Worm (Caenorhabditis elegans) whole organism, mixed stage, embryonic: Measurements from ENCODE around the gene F44E2.4.

Experiments used
- ceh-39 ChIP-seq: fragments of 150-350 bp; optimal IDR thresholded peaks from 2 replicates; lab custom pipeline; 2014; ENCODE audit warnings: missing biosample characterization, missing genetic modification characterization
- ceh-83 ChIP-seq: fragments of 200-800 bp; sonication (Bioruptor generic); optimal IDR thresholded peaks from 2 replicates; lab custom pipeline; 2018; ENCODE audit warnings: mild to moderate bottlenecking, missing genetic modification characterization, missing compliant biosample characterization
- ces-1 ChIP-seq: fragments of 150-350 bp; optimal IDR thresholded peaks from 2 replicates; lab custom pipeline; 2014; ENCODE audit warnings: missing biosample characterization, missing genetic modification reagents, missing genetic modification characterization
- cnd-1 ChIP-seq: fragments of 200-800 bp; sonication (Bioruptor generic); optimal IDR thresholded peaks from 2 replicates; lab custom pipeline; 2018; ENCODE audit warnings: mild to moderate bottlenecking, missing genetic modification characterization, missing compliant biosample characterization
- drap-1 ChIP-seq: fragments of 200-800 bp; sonication (Bioruptor generic); optimal IDR thresholded peaks from 3 replicates; lab custom pipeline; 2018; ENCODE audit warnings: mild to moderate bottlenecking, missing genetic modification characterization, missing compliant biosample characterization
- elt-1 ChIP-seq: sonication (generic microtip); optimal IDR thresholded peaks from 2 replicates; lab custom pipeline; 2017; ENCODE audit warnings: missing genetic modification characterization, mild to moderate bottlenecking, missing compliant biosample characterization, antibody characterized with exemption, moderate library complexity, borderline replicate concordance; ENCODE audit not compliant: insufficient read depth
- elt-3 ChIP-seq: fragments of 150-350 bp; optimal IDR thresholded peaks from 2 replicates; lab custom pipeline; 2014; ENCODE audit warnings: missing biosample characterization, missing genetic modification characterization
- flh-1 ChIP-seq: fragments of 200-800 bp; sonication (Bioruptor generic); optimal IDR thresholded peaks from 2 replicates; lab custom pipeline; 2018; ENCODE audit warnings: mild to moderate bottlenecking, missing genetic modification characterization, moderate library complexity, missing compliant biosample characterization
- ham-2 ChIP-seq: fragments of 200-800 bp; sonication (Bioruptor generic); optimal IDR thresholded peaks from 2 replicates; lab custom pipeline; 2018; ENCODE audit warnings: mild to moderate bottlenecking, missing genetic modification characterization, missing compliant biosample characterization
- hlh-1 ChIP-seq: fragments of 150-350 bp; optimal IDR thresholded peaks from 2 replicates; lab custom pipeline; 2014; ENCODE audit warnings: missing biosample characterization, missing genetic modification reagents, missing genetic modification characterization
- lin-13 ChIP-seq: fragments of 150-350 bp; optimal IDR thresholded peaks from 2 replicates; lab custom pipeline; 2014; ENCODE audit warnings: missing biosample characterization, missing genetic modification characterization
- lin-32 ChIP-seq: fragments of 200-800 bp; sonication (Bioruptor generic); optimal IDR thresholded peaks from 2 replicates; lab custom pipeline; 2018; ENCODE audit warnings: mild to moderate bottlenecking, missing genetic modification characterization, missing compliant biosample characterization
- lsy-2 ChIP-seq: fragments of 150-350 bp; optimal IDR thresholded peaks from 2 replicates; lab custom pipeline; 2014; ENCODE audit warnings: missing biosample characterization, missing genetic modification characterization
- mab-5 ChIP-seq: fragments of 150-350 bp; optimal IDR thresholded peaks from 2 replicates; lab custom pipeline; 2014; ENCODE audit warnings: missing biosample characterization, missing genetic modification characterization
- mep-1 ChIP-seq: fragments of 150-350 bp; optimal IDR thresholded peaks from 2 replicates; lab custom pipeline; 2017; ENCODE audit warnings: missing biosample characterization, missing genetic modification reagents, missing genetic modification characterization, inconsistent platforms
- nhr-12 ChIP-seq: fragments of 150-350 bp; optimal IDR thresholded peaks from 2 replicates; lab custom pipeline; 2014; ENCODE audit warnings: missing biosample characterization, missing genetic modification characterization
- nhr-2 ChIP-seq: fragments of 150-350 bp; optimal IDR thresholded peaks from 2 replicates; lab custom pipeline; 2014; ENCODE audit warnings: missing biosample characterization, missing genetic modification characterization
- nhr-237 ChIP-seq: fragments of 150-350 bp; optimal IDR thresholded peaks from 2 replicates; lab custom pipeline; 2014; ENCODE audit warnings: missing biosample characterization, missing genetic modification characterization
- nhr-28 ChIP-seq: fragments of 150-350 bp; optimal IDR thresholded peaks from 2 replicates; lab custom pipeline; 2014; ENCODE audit warnings: missing biosample characterization, missing genetic modification characterization
- pha-4 ChIP-seq: fragments of 150-350 bp; optimal IDR thresholded peaks from 2 replicates; lab custom pipeline; 2018; ENCODE audit warnings: missing biosample characterization, missing genetic modification reagents, missing genetic modification characterization
- sem-2 ChIP-seq: fragments of 200-800 bp; sonication (Bioruptor generic); optimal IDR thresholded peaks from 2 replicates; lab custom pipeline; 2018; ENCODE audit warnings: mild to moderate bottlenecking, missing genetic modification characterization, missing compliant biosample characterization
- snpc-4 ChIP-seq: fragments of 150-350 bp; optimal IDR thresholded peaks from 2 replicates; lab custom pipeline; 2014; ENCODE audit warnings: missing biosample characterization, missing genetic modification characterization
- sptf-1 ChIP-seq: sonication (generic microtip); optimal IDR thresholded peaks from 2 replicates; lab custom pipeline; 2017; ENCODE audit warnings: mild to moderate bottlenecking, missing genetic modification characterization, moderate library complexity, missing compliant biosample characterization
- unc-120 ChIP-seq: sonication (generic microtip); optimal IDR thresholded peaks from 2 replicates; lab custom pipeline; 2017; ENCODE audit warnings: missing genetic modification characterization, missing compliant biosample characterization; ENCODE audit not compliant: poor library complexity, severe bottlenecking
- unc-39 ChIP-seq: fragments of 150-350 bp; optimal IDR thresholded peaks from 2 replicates; lab custom pipeline; 2014; ENCODE audit warnings: missing biosample characterization, missing genetic modification characterization
- unc-62 ChIP-seq: fragments of 150-350 bp; optimal IDR thresholded peaks from 2 replicates; lab custom pipeline; 2014; ENCODE audit warnings: missing biosample characterization, missing genetic modification reagents, missing genetic modification characterization
- zip-8 ChIP-seq: fragments of 150-350 bp; optimal IDR thresholded peaks from 2 replicates; lab custom pipeline; 2014; ENCODE audit warnings: missing biosample characterization, missing genetic modification characterization

The F44E2.4 gene

DNA sequence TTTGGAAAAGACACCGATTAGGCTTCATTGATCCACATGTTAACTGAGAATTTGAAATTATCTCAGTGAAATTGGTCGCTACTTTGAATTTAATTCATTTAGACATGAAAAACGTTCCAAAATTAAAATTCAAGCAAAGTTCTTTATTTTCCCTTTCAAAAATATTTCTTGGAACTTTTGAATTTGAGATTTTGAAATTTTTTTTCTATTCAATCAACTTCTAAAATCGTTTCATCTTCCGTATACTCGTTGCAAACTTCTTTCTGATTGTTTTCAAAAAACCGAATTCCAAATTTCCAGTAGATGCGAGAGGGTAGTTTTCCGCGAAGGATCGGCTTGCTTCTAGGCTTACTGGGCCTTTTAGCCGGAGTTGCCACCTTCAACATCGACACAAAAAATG lies 19.6 kb downstream of the F44E2.4 start, which contains the start of gene pat-2:
Gene pat-2, plus strand, starts transcription at position 301 of the 400 bp plus-strand sequence.
- no peak for TF ChIP-seq lin-32 (GFP tag; lab: Kevin White, UChicago)
- no peak for TF ChIP-seq sptf-1 (tag; lab: Kevin White, UChicago)
- TF ChIP-seq drap-1 (GFP tag; lab: Kevin White, UChicago): no peak
- no peak for TF ChIP-seq nhr-12 (tag; lab: Kevin White, UChicago)
- TF ChIP-seq nhr-28 (tag; lab: Kevin White, UChicago): no peak
- no peak for TF ChIP-seq lin-13 (tag; lab: Kevin White, UChicago)
- no peak for TF ChIP-seq unc-62
- no peak for TF ChIP-seq unc-39 (tag; lab: Kevin White, UChicago)
- no peak for TF ChIP-seq ces-1 (GFP tag; lab: Kevin White, UChicago)
- TF ChIP-seq unc-120 (tag; lab: Kevin White, UChicago): no peak

- TF ChIP-seq unc-120 (tag; lab: Kevin White, UChicago) (peak; percentile 74), nhr-2 (tag; lab: Kevin White, UChicago) (no peak), unc-62 (peak; percentile 37), hlh-1 (peak; percentile 90)
These were observed 22.5 kb downstream of the F44E2.4 start for ce11 chrIII:8815699-8816098.

ce11 chrIII:8811111-8811510 lies 27.1 kb downstream of the F44E2.4 start:
- TF ChIP-seq zip-8 (tag; lab: Kevin White, UChicago) (peak; percentile 76), ces-1 (GFP tag; lab: Kevin White, UChicago) (peak; percentile 98), nhr-237 (tag; lab: Kevin White, UChicago) (no peak)

DNA sequence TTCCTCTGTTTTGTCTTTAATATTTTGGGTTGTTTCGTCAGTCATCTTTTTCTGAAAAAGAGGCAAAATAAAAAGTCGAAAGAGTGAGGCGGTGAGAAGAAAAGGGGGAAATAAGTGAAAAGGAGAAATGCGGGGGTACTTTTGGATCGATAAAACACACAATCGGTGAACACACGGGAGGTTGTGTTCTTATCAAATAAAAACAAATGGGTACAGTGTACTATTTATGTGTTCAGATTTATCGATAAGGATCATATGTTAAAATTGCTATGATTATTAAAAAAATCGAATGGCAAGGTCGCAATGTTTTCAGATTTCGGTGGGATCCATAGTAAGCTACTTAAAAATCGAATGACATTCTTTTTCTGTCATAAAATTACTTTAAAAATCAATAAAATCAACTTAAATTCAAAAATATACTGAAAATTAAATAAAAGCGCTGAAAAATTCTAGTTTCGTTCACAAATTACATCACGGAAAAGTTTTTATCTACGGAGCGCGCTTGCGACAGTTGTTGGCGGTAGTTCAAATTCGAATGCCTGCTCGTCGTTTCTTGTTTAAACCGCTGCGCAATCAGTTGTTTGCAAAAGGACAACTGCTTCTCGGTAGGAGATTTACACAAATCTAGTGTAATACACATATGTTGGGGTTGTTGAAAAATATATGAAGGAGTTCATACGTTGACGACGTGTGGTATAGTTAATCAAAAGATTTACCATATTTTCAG lies 28.8 kb downstream of the F44E2.4 start, which contains the start of gene prx-19:
Gene prx-19, minus strand, starts transcription at position 51 of the 727 bp plus-strand sequence.
- TF ChIP-seq nhr-2 (tag; lab: Kevin White, UChicago) (no peak), mep-1 (tag; lab: Kevin White, UChicago) (peak; percentile 77), pha-4 (tag; lab: Kevin White, UChicago) (peak; percentile 62), nhr-237 (tag; lab: Kevin White, UChicago) (peak; percentile 63), cnd-1 (tag; lab: Kevin White, UChicago) (no peak), elt-3 (no peak), hlh-1 (peak; percentile 98), ces-1 (GFP tag; lab: Kevin White, UChicago) (peak; percentile 88), lsy-2 (peak; percentile 66)

DNA sequence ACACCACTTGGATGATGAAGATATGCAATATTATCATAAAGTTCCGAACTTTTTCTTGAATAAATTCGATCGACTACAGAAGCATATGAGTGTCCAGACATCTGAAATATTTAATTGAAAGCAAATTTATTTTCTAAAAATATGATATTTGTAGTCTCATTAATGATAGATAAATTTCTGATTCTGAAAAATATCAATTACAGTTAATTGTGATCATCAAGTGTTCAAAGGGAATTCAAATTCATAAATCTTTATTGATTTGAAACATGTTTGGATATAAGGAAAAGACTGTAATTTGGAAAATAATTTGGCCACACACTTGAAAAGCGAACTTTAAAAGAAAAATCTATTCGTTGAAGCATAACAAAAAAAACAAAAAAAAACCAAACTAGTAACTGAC lies 31.0 kb downstream of the F44E2.4 start, which contains the start of gene F54F2.7:
Gene F54F2.7, minus strand, starts transcription at position 101 of the 400 bp plus-strand sequence.
- TF ChIP-seq sem-2 (GFP tag; lab: Kevin White, UChicago): no peak
- no peak for TF ChIP-seq nhr-12 (tag; lab: Kevin White, UChicago)
- no peak for TF ChIP-seq cnd-1 (tag; lab: Kevin White, UChicago)
- no peak for TF ChIP-seq nhr-2 (tag; lab: Kevin White, UChicago)
- TF ChIP-seq lin-13 (tag; lab: Kevin White, UChicago): no peak
- TF ChIP-seq zip-8 (tag; lab: Kevin White, UChicago): no peak
- TF ChIP-seq unc-62: no peak
- TF ChIP-seq ham-2: no peak
- no peak for TF ChIP-seq flh-1 (GFP tag; lab: Kevin White, UChicago)
- TF ChIP-seq ces-1 (GFP tag; lab: Kevin White, UChicago): no peak
- no peak for TF ChIP-seq ceh-39 (tag; lab: Kevin White, UChicago)
- no peak for TF ChIP-seq unc-120 (tag; lab: Kevin White, UChicago)
- TF ChIP-seq elt-1 (tag; lab: Kevin White, UChicago): no peak
- TF ChIP-seq hlh-1: no peak
- no peak for TF ChIP-seq pha-4 (tag; lab: Kevin White, UChicago)
- TF ChIP-seq mab-5 (tag; lab: Kevin White, UChicago): no peak
- TF ChIP-seq snpc-4 (tag; lab: Kevin White, UChicago): no peak
- TF ChIP-seq drap-1 (GFP tag; lab: Kevin White, UChicago): no peak
- no peak for TF ChIP-seq mep-1 (tag; lab: Kevin White, UChicago)

- TF ChIP-seq nhr-12 (tag; lab: Kevin White, UChicago) (no peak), mep-1 (tag; lab: Kevin White, UChicago) (no peak), ceh-83 (peak; percentile 43)
- TF ChIP-seq, all 35 proteins: peak for 1
These were observed 32.4 kb downstream of the F44E2.4 start for ce11 chrIII:8805815-8806214.
